Fruit fly (Drosophila melanogaster) S2 (cell line): ENCODE measurements around the gene CG43175.

Experiments
- CG8478 ChIP-seq: fragments of >200 bp; optimal IDR thresholded peaks from 2 replicates; lab custom pipeline; 2018
- CTCF ChIP-seq, 2 experiments: fragments of >200 bp; optimal IDR thresholded peaks; 2 replicates each; lab custom pipeline; 2018

DNA sequence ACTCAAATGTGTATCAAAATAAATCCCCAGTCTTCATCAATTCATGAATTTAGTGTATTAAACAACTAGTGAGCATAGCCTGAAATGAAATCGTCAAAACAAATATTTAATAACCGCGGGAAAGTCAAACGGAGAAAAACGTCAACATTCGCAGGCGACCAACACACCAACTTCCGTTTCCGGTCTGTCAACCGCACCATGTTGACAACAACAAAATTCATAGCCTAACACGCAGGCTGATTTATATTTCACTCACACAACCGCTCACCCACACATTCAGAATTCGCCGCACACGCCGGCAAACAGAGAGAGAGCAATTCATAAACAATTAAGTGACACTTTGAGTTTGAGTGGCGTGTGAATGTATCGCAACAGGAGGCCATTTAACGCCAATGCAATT, 24.5 kb downstream of the CG43175 start:
- TF ChIP-seq CTCF (optimal IDR thresholded peaks at IDR 0.05; lab: Kevin White, UChicago) = no peak
- no peak for TF ChIP-seq CG8478 (lab: Kevin White, UChicago)
